Worm (Caenorhabditis elegans): ENCODE measurements around the gene tag-325.

tag-325 gene

DNA sequence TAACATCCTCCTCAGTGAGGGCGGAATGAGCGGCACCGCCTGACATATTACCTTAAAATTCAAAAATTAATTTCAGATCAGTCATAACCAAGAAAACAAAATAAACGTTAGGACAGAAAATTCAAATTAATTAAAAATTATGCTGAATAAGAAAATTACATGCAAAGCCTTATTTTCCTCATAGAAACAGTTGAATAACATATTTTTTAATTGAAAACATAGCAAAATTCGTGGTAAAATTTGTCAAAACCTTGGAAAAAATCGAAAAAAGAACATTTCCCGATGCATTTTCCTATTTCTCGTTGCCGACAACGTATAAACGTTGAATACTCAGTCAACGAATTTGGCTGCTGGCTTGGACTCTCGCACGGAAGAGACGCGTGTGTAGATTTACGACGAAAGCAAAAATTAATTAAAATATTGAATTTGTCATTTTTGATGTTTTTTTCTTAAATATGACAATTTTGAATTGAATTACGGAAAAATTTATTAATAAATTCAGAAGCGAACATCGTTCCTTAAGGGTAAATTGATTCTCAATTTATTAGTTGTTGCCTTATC lies 42.6 kb upstream of the tag-325 start, which contains the start of the genes rps-0 and rbg-3 (continued):
- peak; percentile 83 for TF ChIP-seq mcd-1 (GFP tag; IDR thresholded peaks at IDR 0.05)
- TF ChIP-seq ZK185.1 (tag; optimal IDR thresholded peaks at IDR 0.05; ENCODE audit: poor library complexity, severe bottlenecking) = peak; percentile 86
- TF ChIP-seq hmg-1.2 (GFP tag; IDR thresholded peaks at IDR 0.05) = peak; percentile 89
- peak; percentile 88 for TF ChIP-seq tlf-1 (GFP tag; optimal IDR thresholded peaks at IDR 0.05)
- TF ChIP-seq ets-4 (GFP tag; optimal IDR thresholded peaks at IDR 0.05) = no peak
- no peak for TF ChIP-seq sptf-2 (GFP tag; optimal IDR thresholded peaks at IDR 0.05)
- 0 out of 2 replicates have a peak, but pooled peaks have one; percentile 22 for TF ChIP-seq lir-1 (GFP tag; conservative IDR thresholded peaks at IDR 0.05)
- TF ChIP-seq ccch-3 (GFP tag; optimal IDR thresholded peaks at IDR 0.05) = no peak
- TF ChIP-seq lin-26 (GFP tag; IDR thresholded peaks at IDR 0.05) = no peak
- peak; percentile 13 for TF ChIP-seq snpc-1.1 (tag; optimal IDR thresholded peaks at IDR 0.05; ENCODE audit: insufficient read depth)
- TF ChIP-seq madf-10 (tag; optimal IDR thresholded peaks at IDR 0.05) = peak; percentile 77
- TF ChIP-seq bed-2 (GFP tag; IDR thresholded peaks at IDR 0.05) = no peak
- TF ChIP-seq ztf-25 (GFP tag; IDR thresholded peaks at IDR 0.05) = no peak
- peak; percentile 76 for TF ChIP-seq K11D2.4 (GFP tag; IDR thresholded peaks at IDR 0.05)
- TF ChIP-seq ceh-27 (GFP tag; optimal IDR thresholded peaks at IDR 0.05) = peak; percentile 74
- peak; percentile 24 for TF ChIP-seq somi-1 (GFP tag; optimal IDR thresholded peaks at IDR 0.05)
- TF ChIP-seq zim-3 (tag; optimal IDR thresholded peaks at IDR 0.05) = no peak
- TF ChIP-seq ztf-28 (GFP tag; IDR thresholded peaks at IDR 0.05) = 0 out of 2 replicates have a peak, but pooled peaks have one; percentile 30
- no peak for TF ChIP-seq tbx-9 (tag; optimal IDR thresholded peaks at IDR 0.05; ENCODE audit: borderline replicate concordance)
- no peak for TF ChIP-seq egl-18 (GFP tag; IDR thresholded peaks at IDR 0.05)
- no peak for TF ChIP-seq F37B4.10 (GFP tag; IDR thresholded peaks at IDR 0.05)
- TF ChIP-seq F52B5.7 (tag; optimal IDR thresholded peaks at IDR 0.05) = no peak
- no peak for TF ChIP-seq nhr-179 (tag; optimal IDR thresholded peaks at IDR 0.05)
- TF ChIP-seq xnd-1 (tag; optimal IDR thresholded peaks at IDR 0.05) = peak; percentile 20
- TF ChIP-seq F39B2.1 (GFP tag; IDR thresholded peaks at IDR 0.05) = no peak
- TF ChIP-seq efl-1 (GFP tag; optimal IDR thresholded peaks at IDR 0.05) = peak; percentile 62
- TF ChIP-seq snpc-1.3 (tag; optimal IDR thresholded peaks at IDR 0.05; ENCODE audit: insufficient read depth) = peak; percentile 87
- peak; percentile 91 for TF ChIP-seq snpc-3.4 (tag; optimal IDR thresholded peaks at IDR 0.05)
- TF ChIP-seq Y53F4B.3 (GFP tag; IDR thresholded peaks at IDR 0.05) = no peak
- TF ChIP-seq attf-6 (GFP tag; IDR thresholded peaks at IDR 0.05) = no peak

DNA sequence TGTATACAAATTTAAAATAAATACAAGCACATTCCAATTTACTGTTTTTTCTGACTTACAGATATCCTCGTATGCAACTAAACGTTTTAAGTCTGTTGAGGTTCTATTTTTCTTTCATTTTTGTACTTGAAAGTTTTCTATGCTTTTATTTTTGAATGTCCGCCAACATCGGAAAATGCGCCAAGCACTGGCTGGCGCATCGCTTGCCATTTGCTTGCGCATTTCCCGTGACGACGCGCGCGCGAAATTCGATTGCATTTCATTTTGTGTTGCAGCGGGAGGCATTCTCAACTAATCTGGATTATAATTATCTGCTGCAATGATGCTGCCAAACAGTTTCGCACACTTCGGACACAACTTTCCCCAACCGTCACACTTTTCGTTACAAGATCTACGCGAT lies 39.7 kb upstream of the tag-325 start, which contains the start of gene fbxl-2:
fbxl-2 (plus strand) TSS at position 278 of the 400 bp plus-strand sequence.
- TF ChIP-seq C06A6.2 (GFP tag; conservative IDR thresholded peaks at IDR 0.05) (peak; percentile 85), T07F8.4 (tag; optimal IDR thresholded peaks at IDR 0.05) (peak; percentile 0), lin-40 (tag; optimal IDR thresholded peaks at IDR 0.05) (no peak), dpff-1 (tag; optimal IDR thresholded peaks at IDR 0.05) (no peak), C17E4.6 (GFP tag; IDR thresholded peaks at IDR 0.05) (peak; percentile 90), dox-1 (GFP tag; IDR thresholded peaks at IDR 0.05) (peak; percentile 97), ztf-25 (GFP tag; IDR thresholded peaks at IDR 0.05) (no peak), pbrm-1 (GFP tag; IDR thresholded peaks at IDR 0.05) (peak; percentile 94), nhr-179 (tag; optimal IDR thresholded peaks at IDR 0.05) (no peak), bed-1 (GFP tag; IDR thresholded peaks at IDR 0.05) (no peak), egrh-3 (GFP tag; IDR thresholded peaks at IDR 0.05) (peak; percentile 63), sea-2 (GFP tag; IDR thresholded peaks at IDR 0.05) (no peak), ztf-18 (tag; optimal IDR thresholded peaks at IDR 0.05) (peak; percentile 99), ets-4 (GFP tag; optimal IDR thresholded peaks at IDR 0.05) (peak; percentile 35), ceh-40 (GFP tag; IDR thresholded peaks at IDR 0.05) (no peak), die-1 (tag; optimal IDR thresholded peaks at IDR 0.05) (no peak), ama-1 (optimal IDR thresholded peaks at IDR 0.05) (no peak), ama-1 (GFP tag; optimal IDR thresholded peaks at IDR 0.05) (peak in 1 of 2 experiments; percentile 54), hsf-1 (GFP tag; IDR thresholded peaks at IDR 0.05) (peak; percentile 85), lin-54 (GFP tag; optimal IDR thresholded peaks at IDR 0.05) (peak; percentile 99), cebp-2 (GFP tag; IDR thresholded peaks at IDR 0.05) (peak; percentile 71; the same call in 1 of the 2 replicates), xnd-1 (tag; optimal IDR thresholded peaks at IDR 0.05) (peak; percentile 79), F55B11.4 (tag; optimal IDR thresholded peaks at IDR 0.05; ENCODE audit: borderline replicate concordance, insufficient read depth) (no peak)

Measured in whole organism, young adult.